ENCODE assay signal across 4 fruit fly cellular contexts in the genomic region with DNA sequence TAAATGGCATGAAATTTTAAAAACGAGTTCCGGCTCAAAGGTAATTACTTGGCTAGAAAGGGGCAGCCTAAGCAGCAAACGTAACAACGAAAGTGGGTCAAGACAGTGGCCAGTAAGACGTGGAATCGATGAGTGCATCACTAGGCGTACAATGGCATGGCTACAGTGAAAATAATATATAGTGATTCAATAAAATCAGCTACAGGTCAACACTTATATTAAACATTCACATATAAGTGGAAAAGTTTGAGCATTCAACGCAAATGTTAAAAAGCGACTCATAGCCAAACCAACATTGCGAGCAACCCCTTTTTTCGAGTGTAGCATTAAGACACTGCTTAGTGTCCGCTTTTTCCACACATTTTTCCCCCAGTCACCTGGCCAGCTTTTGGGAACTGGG.
TF ChIP-seq lines count a peak whose summit lies in the region.

No protein-coding gene starts in this region.

- TF ChIP-seq CTCF in whole organism, embryonic (GFP tag; optimal IDR thresholded peaks at IDR 0.05; lab: Kevin White, UChicago): no peak

TF ChIP-seq in whole organism, adult, 20 proteins besides CTCF, POLR2A, EP300 and RAD21:
- TF ChIP-seq CG1620 (GFP tag; optimal IDR thresholded peaks at IDR 0.05; lab: Kevin White, UChicago): no peak
- TF ChIP-seq CG12768 (GFP tag; optimal IDR thresholded peaks at IDR 0.05; lab: Kevin White, UChicago): peak; percentile 8
- peak; percentile 27 for TF ChIP-seq CG7045 (GFP tag; optimal IDR thresholded peaks at IDR 0.05; lab: Kevin White, UChicago)
- TF ChIP-seq tj (GFP tag; optimal IDR thresholded peaks at IDR 0.05; lab: Kevin White, UChicago): no peak
- no peak for TF ChIP-seq CG14711 (tag; optimal IDR thresholded peaks at IDR 0.05; lab: Kevin White, UChicago)
- TF ChIP-seq Hr96 (GFP tag; optimal IDR thresholded peaks at IDR 0.05; lab: Kevin White, UChicago): no peak
- no peak for TF ChIP-seq CG33017 (tag; optimal IDR thresholded peaks at IDR 0.05; lab: Kevin White, UChicago)
- peak; percentile 15 for TF ChIP-seq CG5204 (GFP tag; optimal IDR thresholded peaks at IDR 0.05; lab: Kevin White, UChicago)
- TF ChIP-seq ovo (GFP tag; optimal IDR thresholded peaks at IDR 0.05; lab: Kevin White, UChicago): no peak
- TF ChIP-seq kay (GFP tag; lab: Kevin White, UChicago; ENCODE audit: borderline replicate concordance): no peak
- TF ChIP-seq cnc (optimal IDR thresholded peaks at IDR 0.05; lab: Kevin White, UChicago): no peak
- TF ChIP-seq Crg-1 (GFP tag; optimal IDR thresholded peaks at IDR 0.05; lab: Kevin White, UChicago): no peak

TF ChIP-seq in whole organism, embryonic, 481 proteins besides CTCF, POLR2A, EP300 and RAD21 (continues in another document):
- peak; percentile 4 for TF ChIP-seq Sox102F (GFP tag; optimal IDR thresholded peaks at IDR 0.05; lab: Kevin White, UChicago)
- TF ChIP-seq CG4424 (GFP tag; optimal IDR thresholded peaks at IDR 0.05; lab: Kevin White, UChicago): no peak
- TF ChIP-seq fd102C (GFP tag; optimal IDR thresholded peaks at IDR 0.05; lab: Kevin White, UChicago): no peak
- TF ChIP-seq vfl (GFP tag; optimal IDR thresholded peaks at IDR 0.05; lab: Kevin White, UChicago): no peak
- TF ChIP-seq CG17802 (tag; optimal IDR thresholded peaks at IDR 0.05; lab: Kevin White, UChicago): no peak
- TF ChIP-seq tio (GFP tag; optimal IDR thresholded peaks at IDR 0.05; lab: Kevin White, UChicago): no peak
- no peak for TF ChIP-seq unc-4 (GFP tag; IDR thresholded peaks at IDR 0.05; lab: Robert Waterston, UW; ENCODE audit: partially characterized antibody)
- TF ChIP-seq fd96Cb (tag; optimal IDR thresholded peaks at IDR 0.05; lab: Kevin White, UChicago): peak; percentile 5
- no peak for TF ChIP-seq CG7271 (tag; optimal IDR thresholded peaks at IDR 0.05; lab: Kevin White, UChicago)
- no peak for TF ChIP-seq NC2β (GFP tag; optimal IDR thresholded peaks at IDR 0.05; lab: Kevin White, UChicago)
- no peak for TF ChIP-seq cad (GFP tag; optimal IDR thresholded peaks at IDR 0.05; lab: Kevin White, UChicago)
- TF ChIP-seq sisA (GFP tag; IDR thresholded peaks at IDR 0.05; lab: Robert Waterston, UW): peak; percentile 35; the same call in 1 of the 2 replicates
- no peak for TF ChIP-seq pros (GFP tag; optimal IDR thresholded peaks at IDR 0.05; lab: Kevin White, UChicago)
- no peak for TF ChIP-seq eve (GFP tag; optimal IDR thresholded peaks at IDR 0.05; lab: Kevin White, UChicago)
- no peak for TF ChIP-seq CG4360 (GFP tag; IDR thresholded peaks at IDR 0.05; lab: Robert Waterston, UW)
- TF ChIP-seq gt (GFP tag; IDR thresholded peaks at IDR 0.05; lab: Robert Waterston, UW): no peak
- no peak for TF ChIP-seq chm (GFP tag; IDR thresholded peaks at IDR 0.05; lab: Robert Waterston, UW)
- no peak for TF ChIP-seq sob (GFP tag; IDR thresholded peaks at IDR 0.05; lab: Robert Waterston, UW)
- no peak for TF ChIP-seq HHEX (GFP tag; optimal IDR thresholded peaks at IDR 0.05; lab: Kevin White, UChicago)
- TF ChIP-seq stc (GFP tag; IDR thresholded peaks at IDR 0.05; lab: Robert Waterston, UW): no peak
- no peak for TF ChIP-seq CG13424 (tag; optimal IDR thresholded peaks at IDR 0.05; lab: Kevin White, UChicago)
- peak; percentile 13; the same call in 1 of the 3 replicates for TF ChIP-seq row (GFP tag; IDR thresholded peaks at IDR 0.05; lab: Robert Waterston, UW)
- TF ChIP-seq CG17829 (tag; optimal IDR thresholded peaks at IDR 0.05; lab: Kevin White, UChicago): no peak
- TF ChIP-seq CG12744 (GFP tag; optimal IDR thresholded peaks at IDR 0.05; lab: Kevin White, UChicago): no peak
- TF ChIP-seq Ets65A (GFP tag; lab: Kevin White, UChicago): peak; percentile 62
- no peak for TF ChIP-seq Drgx (GFP tag; IDR thresholded peaks at IDR 0.05; lab: Robert Waterston, UW)
- no peak for TF ChIP-seq da (GFP tag; optimal IDR thresholded peaks at IDR 0.05; lab: Kevin White, UChicago)

TF ChIP-seq in whole organism, prepupa, 60 proteins besides CTCF, POLR2A, EP300 and RAD21:
- TF ChIP-seq CG34406 (GFP tag; optimal IDR thresholded peaks at IDR 0.05; lab: Kevin White, UChicago): no peak
- no peak for TF ChIP-seq Sox102F (GFP tag; optimal IDR thresholded peaks at IDR 0.05; lab: Kevin White, UChicago)
- no peak for TF ChIP-seq vri (GFP tag; optimal IDR thresholded peaks at IDR 0.05; lab: Kevin White, UChicago)
- no peak for TF ChIP-seq Ets96B (tag; optimal IDR thresholded peaks at IDR 0.05; lab: Kevin White, UChicago)
- TF ChIP-seq Hr39 (GFP tag; optimal IDR thresholded peaks at IDR 0.05; lab: Kevin White, UChicago): no peak
- no peak for TF ChIP-seq Sox15 (GFP tag; optimal IDR thresholded peaks at IDR 0.05; lab: Kevin White, UChicago)
- no peak for TF ChIP-seq topi (GFP tag; optimal IDR thresholded peaks at IDR 0.05; lab: Kevin White, UChicago)
- TF ChIP-seq CG32006 (GFP tag; optimal IDR thresholded peaks at IDR 0.05; lab: Kevin White, UChicago): peak; percentile 25
- TF ChIP-seq pdm3 (GFP tag; optimal IDR thresholded peaks at IDR 0.05; lab: Kevin White, UChicago): no peak
- no peak for TF ChIP-seq CG11294 (GFP tag; IDR thresholded peaks at IDR 0.05; lab: Robert Waterston, UW)
- no peak for TF ChIP-seq CG3919 (GFP tag; optimal IDR thresholded peaks at IDR 0.05; lab: Kevin White, UChicago)
- TF ChIP-seq CG6276 (GFP tag; optimal IDR thresholded peaks at IDR 0.05; lab: Kevin White, UChicago): no peak
- TF ChIP-seq CG15336 (GFP tag; IDR thresholded peaks at IDR 0.05; lab: Robert Waterston, UW): no peak
- no peak for TF ChIP-seq CG8119 (GFP tag; IDR thresholded peaks at IDR 0.05; lab: Robert Waterston, UW)
- 0 out of 3 replicates have a peak, but pooled peaks have one; percentile 21 for TF ChIP-seq CG6163 (GFP tag; IDR thresholded peaks at IDR 0.05; lab: Robert Waterston, UW)
- no peak for TF ChIP-seq CG10669 (GFP tag; optimal IDR thresholded peaks at IDR 0.05; lab: Kevin White, UChicago)
- no peak for TF ChIP-seq CG11762 (GFP tag; optimal IDR thresholded peaks at IDR 0.05; lab: Kevin White, UChicago; ENCODE audit: insufficient read depth)

TF ChIP-seq in whole organism, pupa, 21 proteins besides CTCF, POLR2A, EP300 and RAD21:
- TF ChIP-seq fd96Ca (GFP tag; IDR thresholded peaks at IDR 0.05; lab: Robert Waterston, UW) (0 out of 3 replicates have a peak, but pooled peaks have one; percentile 46), Ets98B (GFP tag; IDR thresholded peaks at IDR 0.05; lab: Robert Waterston, UW) (no peak)
